Worm (Caenorhabditis elegans): ENCODE results near the gene prx-14.

DNA sequence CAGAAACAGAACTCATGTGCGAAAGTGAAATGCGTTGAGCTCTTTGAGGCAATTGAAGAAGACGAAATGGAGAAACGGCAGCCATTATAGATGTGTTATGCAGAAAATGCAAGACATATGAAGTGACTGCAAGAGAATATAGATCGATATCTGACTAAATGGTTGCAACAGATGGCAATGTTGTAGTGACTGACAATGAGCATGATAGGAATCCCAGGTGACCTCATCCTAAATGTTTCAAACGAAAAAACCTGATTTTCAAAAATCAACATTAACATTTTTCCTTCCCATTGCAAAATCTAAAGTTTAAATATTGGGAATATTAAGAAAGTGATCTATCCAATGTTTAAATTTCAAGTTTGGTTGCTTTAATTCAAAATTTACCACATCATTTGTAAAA is 22.2 kb upstream of the prx-14 start, which contains the start of gene C08F8.15:
- TF ChIP-seq tab-1 (GFP tag; IDR thresholded peaks at IDR 0.05) (no peak), klf-2 (GFP tag; conservative IDR thresholded peaks at IDR 0.05) (no peak), med-1 (GFP tag; optimal IDR thresholded peaks at IDR 0.05; ENCODE audit: insufficient read depth) (no peak), flt-1 (GFP tag; IDR thresholded peaks at IDR 0.05) (no peak)
